Worm (Caenorhabditis elegans): Measurements from ENCODE around the gene col-101.
A peak's percentile ranks its signal among the peaks of the same experiment; 100 is the strongest.

Gene col-101

ce11 chrIV:307205-307604 lies 19.6 kb downstream of the col-101 start, which contains the start of gene swt-1:
swt-1 (plus strand) TSS chrIV:307505.
- TF ChIP-seq B0336.3 (GFP tag; IDR thresholded peaks at IDR 0.05) (no peak), atf-7 (tag; optimal IDR thresholded peaks at IDR 0.05) (no peak), ztf-28 (GFP tag; IDR thresholded peaks at IDR 0.05) (no peak), egl-44 (GFP tag; IDR thresholded peaks at IDR 0.05) (no peak), K11D2.4 (GFP tag; IDR thresholded peaks at IDR 0.05) (no peak), B0019.2 (GFP tag; conservative IDR thresholded peaks at IDR 0.05) (no peak), B0261.1 (tag; optimal IDR thresholded peaks at IDR 0.05) (no peak), cebp-2 (GFP tag; IDR thresholded peaks at IDR 0.05) (no peak), C06A6.2 (GFP tag; conservative IDR thresholded peaks at IDR 0.05) (no peak), lir-1 (GFP tag; conservative IDR thresholded peaks at IDR 0.05) (no peak), C17E4.6 (GFP tag; IDR thresholded peaks at IDR 0.05) (no peak), hsf-1 (GFP tag; IDR thresholded peaks at IDR 0.05) (no peak), lag-1 (GFP tag; IDR thresholded peaks at IDR 0.05) (no peak), ceh-40 (GFP tag; IDR thresholded peaks at IDR 0.05) (no peak), nhr-80 (tag; optimal IDR thresholded peaks at IDR 0.05) (no peak), tbx-9 (tag; optimal IDR thresholded peaks at IDR 0.05; ENCODE audit: borderline replicate concordance) (no peak), unc-130 (GFP tag; optimal IDR thresholded peaks at IDR 0.05) (no peak), dpff-1 (tag; optimal IDR thresholded peaks at IDR 0.05) (no peak), Y67H2A.10 (GFP tag; conservative IDR thresholded peaks at IDR 0.05) (no peak), pbrm-1 (GFP tag; IDR thresholded peaks at IDR 0.05) (no peak)

DNA sequence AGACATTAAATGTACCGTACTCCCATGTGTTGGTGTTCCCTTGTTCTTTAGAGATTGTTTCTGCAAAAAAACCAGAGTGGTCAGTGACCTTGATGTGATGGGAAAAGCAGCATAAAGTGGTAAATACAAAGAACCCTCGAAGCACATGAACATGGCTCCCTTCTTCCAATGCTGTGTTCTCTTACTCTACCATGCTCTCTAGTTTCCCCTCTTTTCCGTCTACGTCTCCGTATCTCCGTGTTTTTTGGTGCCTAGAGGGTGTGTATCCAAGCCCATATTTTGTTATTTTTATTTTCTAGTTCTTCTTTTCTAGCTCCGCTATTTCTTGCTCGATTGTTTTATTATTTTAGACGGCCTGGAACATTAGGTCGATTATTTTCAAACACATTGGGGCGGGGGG lies 20.2 kb downstream of the col-101 start:
- TF ChIP-seq F57C9.4 (tag; optimal IDR thresholded peaks at IDR 0.05) (no peak), B0035.1 (tag; optimal IDR thresholded peaks at IDR 0.05) (no peak), ceh-27 (GFP tag; optimal IDR thresholded peaks at IDR 0.05) (peak; percentile 15), nfya-1 (tag; optimal IDR thresholded peaks at IDR 0.05; ENCODE audit: borderline replicate concordance, insufficient read depth) (no peak), C06A6.2 (GFP tag; conservative IDR thresholded peaks at IDR 0.05) (no peak; the same call in 1 of the 2 replicates), sptf-2 (GFP tag; optimal IDR thresholded peaks at IDR 0.05) (no peak), hmg-1.2 (GFP tag; IDR thresholded peaks at IDR 0.05) (peak; percentile 72; the same call in 1 of the 2 replicates), lin-35 (GFP tag; optimal IDR thresholded peaks at IDR 0.05) (peak in 1 of 3 experiments; percentile 8), ztf-25 (GFP tag; IDR thresholded peaks at IDR 0.05) (0 out of 2 replicates have a peak, but pooled peaks have one; percentile 18), rcor-1 (GFP tag; IDR thresholded peaks at IDR 0.05) (no peak)

DNA sequence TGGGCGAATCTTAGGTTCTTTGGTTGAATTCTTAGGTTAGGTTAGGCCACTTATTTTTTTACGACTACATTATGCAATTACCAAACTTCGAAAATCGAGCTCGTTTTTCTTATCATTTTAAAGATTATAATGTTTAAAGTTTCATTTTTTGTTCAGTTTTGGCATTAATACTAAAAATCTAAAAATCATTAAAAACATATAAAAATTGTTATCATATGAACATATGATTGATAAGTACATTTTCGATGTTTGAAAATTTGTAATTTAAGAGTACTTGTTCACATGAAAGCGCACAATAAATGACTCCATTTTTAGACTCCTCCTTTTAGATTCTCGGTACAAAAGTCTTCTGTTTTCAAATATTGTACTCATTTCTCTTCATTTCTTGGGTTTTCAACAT lies 21.7 kb downstream of the col-101 start:
- TF ChIP-seq let-607 (tag; optimal IDR thresholded peaks at IDR 0.05), result no peak
- TF ChIP-seq B0035.1 (tag; optimal IDR thresholded peaks at IDR 0.05), result no peak
- no peak for TF ChIP-seq ccch-3 (GFP tag; optimal IDR thresholded peaks at IDR 0.05)
- TF ChIP-seq nfya-2 (GFP tag; IDR thresholded peaks at IDR 0.05), result no peak
- no peak for TF ChIP-seq snpc-3.4 (tag; optimal IDR thresholded peaks at IDR 0.05)
- no peak for TF ChIP-seq nfya-1 (tag; optimal IDR thresholded peaks at IDR 0.05; ENCODE audit: borderline replicate concordance, insufficient read depth)

DNA sequence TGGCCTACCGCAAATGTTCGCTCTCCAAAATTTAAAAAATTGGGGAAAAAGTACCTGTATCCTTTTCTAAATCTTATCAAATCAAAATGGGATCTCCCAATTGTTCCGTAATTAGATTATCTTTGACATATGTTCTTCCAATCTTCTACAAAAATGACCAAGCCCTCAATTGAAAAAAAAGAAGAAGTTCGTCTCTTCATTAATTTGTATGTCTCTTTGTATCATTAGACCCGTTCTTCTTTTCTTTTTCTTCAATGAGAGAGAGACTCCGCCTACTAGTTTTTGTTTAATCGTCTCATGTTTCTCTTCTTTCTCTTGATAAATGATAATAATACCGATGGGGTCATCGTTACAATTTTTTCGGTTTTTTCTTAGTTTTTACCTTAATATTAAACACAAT lies 23.6 kb downstream of the col-101 start:
- TF ChIP-seq madf-6 (GFP tag; IDR thresholded peaks at IDR 0.05) (no peak), ZK185.1 (tag; optimal IDR thresholded peaks at IDR 0.05; ENCODE audit: poor library complexity, severe bottlenecking) (no peak), attf-6 (GFP tag; IDR thresholded peaks at IDR 0.05) (no peak), ets-4 (GFP tag; optimal IDR thresholded peaks at IDR 0.05) (no peak), lsl-1 (GFP tag; optimal IDR thresholded peaks at IDR 0.05) (no peak), somi-1 (GFP tag; optimal IDR thresholded peaks at IDR 0.05) (no peak), mxl-1 (tag; optimal IDR thresholded peaks at IDR 0.05) (no peak), tbp1 (GFP tag; optimal IDR thresholded peaks at IDR 0.05) (no peak), nhr-179 (tag; optimal IDR thresholded peaks at IDR 0.05) (no peak), cebp-1 (GFP tag; IDR thresholded peaks at IDR 0.05) (no peak), cebp-1 (tag; optimal IDR thresholded peaks at IDR 0.05) (no peak), ceh-79 (tag; optimal IDR thresholded peaks at IDR 0.05) (no peak), ccch-3 (GFP tag; optimal IDR thresholded peaks at IDR 0.05) (no peak), dpff-1 (tag; optimal IDR thresholded peaks at IDR 0.05) (no peak), Y67H2A.10 (GFP tag; conservative IDR thresholded peaks at IDR 0.05) (no peak), chd-7 (tag; optimal IDR thresholded peaks at IDR 0.05) (no peak)

All from whole organism, young adult.